Worm (Caenorhabditis elegans): Measurements from ENCODE around the gene met-2.

ce11 chrIII:8370846-8371257 lies 4.2 kb upstream of the met-2 start:
- TF ChIP-seq aly-1 (tag; optimal IDR thresholded peaks at IDR 0.05), result no peak
- no peak for TF ChIP-seq ceh-36 (tag; optimal IDR thresholded peaks at IDR 0.05)
- no peak for TF ChIP-seq hnd-1 (tag; optimal IDR thresholded peaks at IDR 0.05)
- TF ChIP-seq ama-1 (optimal IDR thresholded peaks at IDR 0.05), result no peak
- no peak for TF ChIP-seq sea-1 (GFP tag; conservative IDR thresholded peaks at IDR 0.05)
- no peak for TF ChIP-seq flt-1 (GFP tag; IDR thresholded peaks at IDR 0.05)
- no peak for TF ChIP-seq scrt-1 (GFP tag; IDR thresholded peaks at IDR 0.05)
- TF ChIP-seq hmg-4 (GFP tag; optimal IDR thresholded peaks at IDR 0.05), result no peak
